Worm (Caenorhabditis elegans): ENCODE results near the gene frpr-15.
A peak's percentile ranks its signal among the peaks of the same experiment; 100 is the strongest.

The frpr-15 gene

DNA sequence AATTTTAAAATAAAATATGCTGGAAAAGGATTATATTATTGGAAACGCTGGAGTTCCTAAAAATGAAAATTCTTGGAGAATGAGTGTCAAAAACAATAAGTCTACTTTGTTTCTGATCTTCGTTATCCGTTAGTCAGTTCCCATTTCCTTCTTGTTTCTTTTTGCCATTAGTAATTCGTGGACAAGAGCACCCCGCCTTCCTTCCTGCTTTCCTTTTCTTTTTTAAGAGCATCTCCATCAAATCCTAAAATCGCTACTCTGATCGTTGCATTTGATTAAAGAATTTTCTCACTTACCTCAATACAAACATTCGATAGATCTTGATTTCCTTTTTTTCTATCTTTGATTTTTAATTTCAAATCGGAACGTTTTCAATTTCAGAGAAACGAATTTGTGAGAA, at the start of gene frpr-15:
Gene frpr-15 (plus strand): TSS at position 301 of the 400 bp plus-strand sequence.
- TF ChIP-seq ref-2 (tag; optimal IDR thresholded peaks at IDR 0.05) = no peak
- TF ChIP-seq hlh-15 (tag; optimal IDR thresholded peaks at IDR 0.05) = no peak
- no peak for TF ChIP-seq npax-4 (tag; optimal IDR thresholded peaks at IDR 0.05)
- TF ChIP-seq unc-55 (GFP tag; optimal IDR thresholded peaks at IDR 0.05) = no peak
- no peak for TF ChIP-seq pros-1 (tag; optimal IDR thresholded peaks at IDR 0.05)
- TF ChIP-seq rnt-1 (tag; optimal IDR thresholded peaks at IDR 0.05) = no peak
- TF ChIP-seq pag-3 (tag; optimal IDR thresholded peaks at IDR 0.05; ENCODE audit: borderline replicate concordance) = no peak
- TF ChIP-seq Y22D7AL.16 (tag; optimal IDR thresholded peaks at IDR 0.05) = no peak
- no peak for TF ChIP-seq ceh-22 (tag; optimal IDR thresholded peaks at IDR 0.05)
- TF ChIP-seq zip-5 (tag; optimal IDR thresholded peaks at IDR 0.05) = no peak
- TF ChIP-seq ceh-2 (tag; optimal IDR thresholded peaks at IDR 0.05) = no peak
- TF ChIP-seq elt-2 (tag; optimal IDR thresholded peaks at IDR 0.05) = no peak
- TF ChIP-seq ceh-48 (tag; optimal IDR thresholded peaks at IDR 0.05) = no peak
- TF ChIP-seq T23F11.4 (GFP tag; optimal IDR thresholded peaks at IDR 0.05) = no peak
- TF ChIP-seq nhr-11 (tag; optimal IDR thresholded peaks at IDR 0.05) = no peak

ce11 chrV:12632048-12632447, 47.9 kb upstream of the frpr-15 start, which contains the start of gene srx-113:
srx-113 (minus strand) TSS chrV:12632148.
- TF ChIP-seq T23F11.4 (GFP tag; optimal IDR thresholded peaks at IDR 0.05) (no peak), ahr-1 (tag; optimal IDR thresholded peaks at IDR 0.05) (no peak), ceh-22 (tag; optimal IDR thresholded peaks at IDR 0.05) (no peak), mec-3 (tag; optimal IDR thresholded peaks at IDR 0.05; ENCODE audit: borderline replicate concordance) (no peak), hlh-6 (tag; optimal IDR thresholded peaks at IDR 0.05) (no peak), F13H6.1 (tag; optimal IDR thresholded peaks at IDR 0.05) (no peak), unc-55 (GFP tag; optimal IDR thresholded peaks at IDR 0.05) (no peak), ceh-34 (tag; optimal IDR thresholded peaks at IDR 0.05) (no peak), ttx-3 (tag; optimal IDR thresholded peaks at IDR 0.05) (no peak), odd-2 (tag; optimal IDR thresholded peaks at IDR 0.05) (no peak)

DNA sequence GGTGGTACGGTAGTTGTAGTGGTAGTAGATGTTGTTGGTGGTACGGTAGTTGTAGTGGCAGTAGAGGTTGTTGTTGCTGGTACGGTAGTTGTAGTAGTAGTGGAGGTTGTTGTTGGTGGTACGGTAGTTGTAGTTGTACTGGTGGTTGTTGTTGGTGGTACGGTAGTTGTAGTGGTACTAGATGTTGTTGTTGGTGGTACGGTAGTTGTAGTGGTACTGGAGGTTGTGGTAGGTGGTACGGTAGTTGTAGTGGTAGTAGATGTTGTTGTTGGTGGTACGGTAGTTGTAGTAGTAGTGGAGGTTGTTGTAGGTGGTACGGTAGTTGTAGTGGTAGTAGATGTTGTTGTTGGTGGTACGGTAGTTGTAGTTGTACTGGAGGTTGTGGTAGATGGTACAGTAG, 46.9 kb upstream of the frpr-15 start:
- TF ChIP-seq nhr-232 (tag; optimal IDR thresholded peaks at IDR 0.05) = no peak
- TF ChIP-seq nfya-1 (tag; optimal IDR thresholded peaks at IDR 0.05) = no peak
- TF ChIP-seq ceh-31 (tag; optimal IDR thresholded peaks at IDR 0.05) = no peak
- TF ChIP-seq pag-3 (tag; optimal IDR thresholded peaks at IDR 0.05; ENCODE audit: borderline replicate concordance) = no peak
- TF ChIP-seq fax-1 (tag; optimal IDR thresholded peaks at IDR 0.05) = no peak
- peak; percentile 36 for TF ChIP-seq sox-4 (tag; optimal IDR thresholded peaks at IDR 0.05)

DNA sequence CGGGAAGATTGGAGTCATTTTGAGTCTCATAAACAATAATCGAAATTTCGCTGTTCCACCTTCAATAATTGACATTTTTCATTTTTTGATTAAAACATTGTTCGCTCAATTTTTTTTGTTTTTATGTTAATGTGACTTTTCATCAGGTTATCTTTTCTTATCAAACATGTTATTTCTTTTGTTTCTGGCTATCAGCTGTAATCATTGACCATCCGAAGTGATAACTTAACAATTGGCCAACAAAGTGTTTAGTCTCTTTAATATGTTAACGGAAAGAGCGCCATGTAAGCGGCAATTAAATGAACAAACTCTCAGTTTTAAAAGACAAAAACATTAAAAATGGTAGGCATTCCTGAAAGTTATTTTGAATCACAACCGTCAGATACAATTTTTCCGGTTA, 45.9 kb upstream of the frpr-15 start:
- peak; percentile 93 for TF ChIP-seq elt-2 (tag; optimal IDR thresholded peaks at IDR 0.05)
- TF ChIP-seq C38D4.7 (GFP tag; optimal IDR thresholded peaks at IDR 0.05) = no peak
- no peak for TF ChIP-seq npax-4 (tag; optimal IDR thresholded peaks at IDR 0.05)
- no peak for TF ChIP-seq dmd-4 (tag; optimal IDR thresholded peaks at IDR 0.05; ENCODE audit: borderline replicate concordance)
- TF ChIP-seq pax-1 (tag; optimal IDR thresholded peaks at IDR 0.05) = no peak
- TF ChIP-seq syd-9 (tag; optimal IDR thresholded peaks at IDR 0.05) = no peak
- no peak for TF ChIP-seq F13H6.1 (tag; optimal IDR thresholded peaks at IDR 0.05)

DNA sequence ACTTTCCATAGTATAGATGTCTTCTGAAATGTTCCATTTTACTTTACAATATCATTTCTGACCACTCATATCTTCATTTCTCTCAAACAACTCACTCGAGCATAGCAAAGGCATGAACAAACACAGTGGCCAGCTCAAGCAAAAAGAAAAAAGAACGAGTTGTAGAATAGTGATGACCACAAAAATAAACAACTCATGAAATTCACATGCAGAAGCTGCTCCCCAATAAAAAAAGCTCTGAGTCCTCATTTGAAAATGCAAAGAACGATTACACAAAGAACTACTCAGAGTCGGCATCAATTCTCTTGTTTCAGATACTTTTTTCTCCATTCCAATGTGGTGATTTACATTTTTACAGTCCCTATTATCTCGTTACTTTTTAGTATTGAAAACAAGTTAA, 45.2 kb upstream of the frpr-15 start:
- TF ChIP-seq ztf-16 (tag; optimal IDR thresholded peaks at IDR 0.05) (no peak), ceh-14 (tag; optimal IDR thresholded peaks at IDR 0.05) (no peak), madf-2 (tag; optimal IDR thresholded peaks at IDR 0.05) (no peak), ceh-19 (GFP tag; optimal IDR thresholded peaks at IDR 0.05) (no peak), lin-11 (tag; optimal IDR thresholded peaks at IDR 0.05) (no peak), eyg-1 (tag; optimal IDR thresholded peaks at IDR 0.05) (no peak), ceh-2 (tag; optimal IDR thresholded peaks at IDR 0.05) (no peak), sox-2 (GFP tag; IDR thresholded peaks at IDR 0.05) (no peak), C08G9.2 (tag; optimal IDR thresholded peaks at IDR 0.05) (no peak), nhr-232 (tag; optimal IDR thresholded peaks at IDR 0.05) (no peak), rnt-1 (tag; optimal IDR thresholded peaks at IDR 0.05) (no peak), ceh-30 (tag; optimal IDR thresholded peaks at IDR 0.05) (no peak), unc-42 (tag; optimal IDR thresholded peaks at IDR 0.05) (no peak), K02D7.2 (tag; optimal IDR thresholded peaks at IDR 0.05) (no peak), hlh-6 (tag; optimal IDR thresholded peaks at IDR 0.05) (no peak), ceh-48 (tag; optimal IDR thresholded peaks at IDR 0.05) (no peak), ets-4 (tag; optimal IDR thresholded peaks at IDR 0.05) (no peak), ceh-24 (tag; optimal IDR thresholded peaks at IDR 0.05) (no peak), unc-86 (tag; optimal IDR thresholded peaks at IDR 0.05) (no peak)
